Worm (Caenorhabditis elegans): ENCODE data around the gene C34F11.1.

DNA sequence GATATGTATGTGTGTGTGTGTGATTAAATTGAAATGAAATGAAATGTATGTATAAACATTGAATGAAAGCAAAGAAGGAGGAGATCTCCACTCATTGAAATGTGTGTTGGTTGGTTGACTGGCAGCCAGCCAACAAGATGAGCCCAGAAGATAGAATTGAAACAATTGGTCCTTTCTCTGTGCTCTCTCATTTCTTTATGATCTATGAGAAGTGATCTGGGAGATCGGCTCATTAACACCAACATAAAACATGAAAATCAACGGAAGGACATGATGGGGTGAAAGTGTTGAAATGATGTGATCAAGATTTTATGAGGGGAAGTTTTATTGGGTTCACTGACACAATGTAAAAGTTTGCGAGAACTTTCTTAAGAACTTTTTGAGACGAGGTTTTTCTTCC is 10.1 kb downstream of the C34F11.1 start:
- TF ChIP-seq attf-3 (GFP tag; conservative IDR thresholded peaks at IDR 0.05) (no peak), ccch-3 (GFP tag; optimal IDR thresholded peaks at IDR 0.05) (no peak), unc-130 (GFP tag; optimal IDR thresholded peaks at IDR 0.05) (no peak), K12H6.12 (tag; optimal IDR thresholded peaks at IDR 0.05) (no peak)

All from whole organism, young adult.